Worm (Caenorhabditis elegans): ENCODE measurements around the gene oac-5.

DNA sequence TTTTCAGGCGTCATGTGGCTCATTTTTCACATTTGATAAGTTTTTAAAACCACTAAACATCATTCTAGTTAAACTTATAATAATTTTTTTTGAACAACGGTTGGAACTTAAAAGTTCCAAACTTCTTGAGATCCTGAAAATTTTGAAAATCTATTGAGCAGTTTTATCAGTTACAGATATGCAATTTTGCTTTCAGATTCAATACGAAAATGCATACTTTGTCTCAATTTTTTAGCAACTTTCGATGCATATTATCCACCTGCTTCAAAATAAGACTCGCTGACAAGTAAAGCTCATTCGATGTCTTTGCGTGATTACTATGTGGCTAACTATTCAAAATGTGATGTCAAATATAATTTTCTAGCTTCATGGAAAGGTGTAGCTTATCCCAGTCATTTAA is 45.9 kb upstream of the oac-5 start, which contains the start of gene srh-95:
- no peak for TF ChIP-seq ztf-29 (GFP tag; IDR thresholded peaks at IDR 0.05)
- no peak for TF ChIP-seq klf-2 (GFP tag; conservative IDR thresholded peaks at IDR 0.05)
- no peak for TF ChIP-seq cog-1 (tag; optimal IDR thresholded peaks at IDR 0.05)
- TF ChIP-seq flt-1 (GFP tag; IDR thresholded peaks at IDR 0.05), result no peak
- TF ChIP-seq T22C8.4 (GFP tag; IDR thresholded peaks at IDR 0.05), result no peak
